Fruit fly (Drosophila melanogaster) whole organism, prepupa: ENCODE results near the gene CG17260.

Experiments used
- Blimp-1 ChIP-seq: fragments of 200-800 bp; sonication (Bioruptor generic); optimal IDR thresholded peaks from 3 replicates; lab custom pipeline; 2017; ENCODE audit warnings: missing biosample characterization, missing genetic modification characterization, mild to moderate bottlenecking, moderate library complexity, missing genetic modification reagents
- CG6276 ChIP-seq: fragments of 200-800 bp; sonication (Bioruptor generic); optimal IDR thresholded peaks from 2 replicates; lab custom pipeline; 2017; ENCODE audit warnings: missing biosample characterization, mild to moderate bottlenecking, missing genetic modification characterization
- CG7368 ChIP-seq: fragments of 200-800 bp; sonication (Bioruptor generic); optimal IDR thresholded peaks from 3 replicates; lab custom pipeline; 2016; ENCODE audit warnings: missing biosample characterization, missing genetic modification characterization
- Eip75B ChIP-seq: fragments of 200-800 bp; sonication (Bioruptor generic); optimal IDR thresholded peaks from 3 replicates; lab custom pipeline; 2016; ENCODE audit warnings: missing biosample characterization, missing genetic modification characterization
- Lpt ChIP-seq: fragments of 200-800 bp; sonication (Bioruptor generic); optimal IDR thresholded peaks from 3 replicates; lab custom pipeline; 2016; ENCODE audit warnings: missing biosample characterization, missing genetic modification characterization
- cyc ChIP-seq: fragments of 200-800 bp; sonication (Bioruptor generic); optimal IDR thresholded peaks from 3 replicates; lab custom pipeline; 2016; ENCODE audit warnings: missing biosample characterization, missing genetic modification characterization
- fkh ChIP-seq: fragments of 200-800 bp; sonication (Bioruptor generic); optimal IDR thresholded peaks from 3 replicates; lab custom pipeline; 2017; ENCODE audit warnings: missing biosample characterization, mild to moderate bottlenecking, missing genetic modification characterization, moderate library complexity
- net ChIP-seq: fragments of 200-800 bp; sonication (Bioruptor generic); optimal IDR thresholded peaks from 3 replicates; lab custom pipeline; 2016; ENCODE audit warnings: missing biosample characterization, missing genetic modification characterization

DNA sequence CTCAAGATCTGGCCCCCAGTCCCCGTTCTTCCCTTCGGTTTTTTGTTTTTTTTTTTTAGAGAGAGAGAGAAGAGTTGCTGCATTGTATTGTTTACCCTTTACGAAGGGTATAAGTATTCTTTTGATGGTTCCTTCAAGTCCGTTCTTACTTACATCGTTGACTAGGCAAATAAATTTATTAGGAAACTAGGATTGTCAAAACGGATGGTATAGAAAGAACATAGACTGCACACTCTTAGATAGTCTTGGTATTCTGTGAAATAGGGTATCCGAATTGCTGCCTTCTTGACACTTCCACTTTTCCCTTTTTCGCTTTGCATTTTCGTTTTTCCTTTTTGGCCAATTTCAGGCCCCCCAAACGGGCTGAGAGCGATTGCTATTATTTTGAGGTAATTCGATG is 25.5 kb upstream of the CG17260 start:
- TF ChIP-seq cyc (GFP tag; lab: Kevin White, UChicago) (peak; percentile 88), CG6276 (GFP tag; lab: Kevin White, UChicago) (no peak), fkh (no peak), net (GFP tag; lab: Kevin White, UChicago) (peak; percentile 74), CG7368 (peak; percentile 76), Eip75B (GFP tag; lab: Kevin White, UChicago) (peak; percentile 84), Lpt (GFP tag; lab: Kevin White, UChicago) (peak; percentile 23), Blimp-1 (peak; percentile 62)
